Worm (Caenorhabditis elegans) whole organism, young adult: ENCODE data around the gene ZK792.7.

Source experiments
- D2030.7 ChIP-seq: fragments of 200-800 bp; sonication (Bioruptor generic); IDR thresholded peaks from 2 replicates; pipeline ENCODE4 v1.3.6; 2022; ENCODE audit warnings: missing genetic modification reagents, missing genetic modification characterization, missing compliant biosample characterization
- F33H1.4 ChIP-seq: fragments of 200-800 bp; sonication (Bioruptor generic); IDR thresholded peaks from 2 replicates; pipeline ENCODE4 v1.3.6; 2022; ENCODE audit warnings: missing genetic modification reagents, missing genetic modification characterization, missing compliant biosample characterization
- F39B2.1 ChIP-seq: fragments of 200-800 bp; sonication (Bioruptor generic); IDR thresholded peaks from 2 replicates; pipeline ENCODE4 v1.3.6; 2022; ENCODE audit warnings: missing genetic modification reagents, missing genetic modification characterization, missing compliant biosample characterization
- F55B11.4 ChIP-seq: sonication (generic microtip); optimal IDR thresholded peaks from 2 replicates; lab custom pipeline; 2016; ENCODE audit warnings: missing compliant biosample characterization, missing genetic modification characterization, borderline replicate concordance; ENCODE audit not compliant: insufficient read depth
- F57C9.4 ChIP-seq: sonication (generic microtip); optimal IDR thresholded peaks from 2 replicates; lab custom pipeline; 2017; ENCODE audit warnings: mild to moderate bottlenecking, missing genetic modification characterization, missing compliant biosample characterization
- K11D2.4 ChIP-seq: fragments of 200-800 bp; sonication (Bioruptor generic); IDR thresholded peaks from 2 replicates; pipeline ENCODE4 v1.3.6; 2022; ENCODE audit warnings: missing genetic modification reagents, missing genetic modification characterization, missing compliant biosample characterization
- K12H6.12 ChIP-seq: fragments of 200-800 bp; sonication (Bioruptor generic); optimal IDR thresholded peaks from 2 replicates; lab custom pipeline; 2018; ENCODE audit warnings: mild to moderate bottlenecking, missing genetic modification characterization, missing compliant biosample characterization
- T26A5.8 ChIP-seq: sonication (generic microtip); optimal IDR thresholded peaks from 2 replicates; lab custom pipeline; 2016; ENCODE audit warnings: missing genetic modification characterization, missing compliant biosample characterization
- Y67H2A.10 ChIP-seq: fragments of 200-800 bp; sonication (Bioruptor generic); conservative IDR thresholded peaks from 2 replicates; pipeline ENCODE4 v1.3.6; 2022; ENCODE audit warnings: missing genetic modification reagents, missing genetic modification characterization, missing compliant biosample characterization
- Y79H2A.3 ChIP-seq: fragments of 200-800 bp; sonication (Bioruptor generic); conservative IDR thresholded peaks from 2 replicates; pipeline ENCODE4 v1.3.6; 2022; ENCODE audit warnings: missing genetic modification reagents, missing genetic modification characterization, missing compliant biosample characterization
- akir-1 ChIP-seq: fragments of 200-800 bp; sonication (Bioruptor generic); optimal IDR thresholded peaks from 2 replicates; lab custom pipeline; 2018; ENCODE audit warnings: mild to moderate bottlenecking, missing genetic modification characterization, moderate library complexity, missing compliant biosample characterization
- ama-1 ChIP-seq, 3 experiments: fragments of 150-350 bp in 1 of 3; sonication (generic microtip) in 2 of 3; optimal IDR thresholded peaks; 2 replicates each; lab custom pipeline; 2014 to 2018; ENCODE audit warnings: missing biosample characterization in 2 of 3, missing genetic modification characterization in 2 of 3, missing genetic modification reagents in 2 of 3
- aptf-3 ChIP-seq: fragments of 200-800 bp; sonication (Bioruptor generic); IDR thresholded peaks from 2 replicates; pipeline ENCODE4 v1.3.6; 2022; ENCODE audit warnings: missing genetic modification characterization, missing compliant biosample characterization
- ceh-79 ChIP-seq: sonication (generic microtip); optimal IDR thresholded peaks from 2 replicates; lab custom pipeline; 2017; ENCODE audit warnings: mild to moderate bottlenecking, missing genetic modification characterization, missing compliant biosample characterization
- ceh-91 ChIP-seq: fragments of 200-800 bp; sonication (Bioruptor generic); IDR thresholded peaks from 2 replicates; pipeline ENCODE4 v1.3.6; 2022; ENCODE audit warnings: missing genetic modification reagents, missing genetic modification characterization, missing compliant biosample characterization
- chd-7 ChIP-seq: sonication (generic microtip); optimal IDR thresholded peaks from 2 replicates; lab custom pipeline; 2016; ENCODE audit warnings: mild to moderate bottlenecking, missing genetic modification characterization, moderate library complexity, missing compliant biosample characterization
- die-1 ChIP-seq: sonication (generic microtip); optimal IDR thresholded peaks from 2 replicates; lab custom pipeline; 2016; ENCODE audit warnings: missing genotype, mild to moderate bottlenecking, missing genetic modification characterization, missing compliant biosample characterization
- dpl-1 ChIP-seq: fragments of 150-350 bp; optimal IDR thresholded peaks from 2 replicates; lab custom pipeline; 2014; ENCODE audit warnings: missing biosample characterization, missing genetic modification reagents, missing genetic modification characterization
- efl-1 ChIP-seq: fragments of 150-350 bp; optimal IDR thresholded peaks from 2 replicates; lab custom pipeline; 2014; ENCODE audit warnings: missing biosample characterization, missing genetic modification reagents, missing genetic modification characterization
- egl-44 ChIP-seq: fragments of 200-800 bp; sonication (Bioruptor generic); IDR thresholded peaks from 2 replicates; pipeline ENCODE4 v1.3.6; 2022; ENCODE audit warnings: missing genetic modification reagents, missing genetic modification characterization, missing compliant biosample characterization
- fkh-3 ChIP-seq: sonication (generic microtip); optimal IDR thresholded peaks from 2 replicates; lab custom pipeline; 2016; ENCODE audit warnings: mild to moderate bottlenecking, missing genetic modification characterization, missing compliant biosample characterization
- him-1 ChIP-seq: sonication (generic microtip); optimal IDR thresholded peaks from 2 replicates; lab custom pipeline; 2016; ENCODE audit warnings: missing genotype, missing genetic modification reagents, missing genetic modification characterization, missing compliant biosample characterization
- hsf-1 ChIP-seq: fragments of 200-800 bp; sonication (Bioruptor generic); IDR thresholded peaks from 2 replicates; pipeline ENCODE4 v1.3.6; 2022; ENCODE audit warnings: missing genetic modification reagents, missing genetic modification characterization, missing compliant biosample characterization
- let-526 ChIP-seq: fragments of 200-800 bp; sonication (Bioruptor generic); IDR thresholded peaks from 2 replicates; pipeline ENCODE4 v1.3.6; 2022; ENCODE audit warnings: missing genetic modification reagents, missing genetic modification characterization, missing compliant biosample characterization
- lsl-1 ChIP-seq: fragments of 200-800 bp; sonication (Bioruptor generic); optimal IDR thresholded peaks from 2 replicates; lab custom pipeline; 2018; ENCODE audit warnings: mild to moderate bottlenecking, missing genetic modification characterization, moderate library complexity, missing compliant biosample characterization
- madf-10 ChIP-seq: sonication (generic microtip); optimal IDR thresholded peaks from 2 replicates; lab custom pipeline; 2016; ENCODE audit warnings: mild to moderate bottlenecking, missing genetic modification characterization, missing compliant biosample characterization
- madf-6 ChIP-seq: fragments of 200-800 bp; sonication (Bioruptor generic); IDR thresholded peaks from 2 replicates; pipeline ENCODE4 v1.3.6; 2022; ENCODE audit warnings: missing genetic modification reagents, missing genetic modification characterization, missing compliant biosample characterization
- madf-8 ChIP-seq: fragments of 200-800 bp; sonication (Bioruptor generic); conservative IDR thresholded peaks from 2 replicates; pipeline ENCODE4 v1.3.6; 2022; ENCODE audit warnings: missing genetic modification reagents, missing genetic modification characterization, missing compliant biosample characterization
- nfya-2 ChIP-seq: fragments of 200-800 bp; sonication (Bioruptor generic); IDR thresholded peaks from 2 replicates; pipeline ENCODE4 v1.3.6; 2022; ENCODE audit warnings: missing genetic modification reagents, missing genetic modification characterization, missing compliant biosample characterization
- nhr-27 ChIP-seq: fragments of 200-800 bp; sonication (Bioruptor generic); optimal IDR thresholded peaks from 2 replicates; lab custom pipeline; 2018; ENCODE audit warnings: mild to moderate bottlenecking, missing genetic modification characterization, moderate library complexity, missing compliant biosample characterization
- nhr-80 ChIP-seq: sonication (generic microtip); optimal IDR thresholded peaks from 2 replicates; lab custom pipeline; 2016; ENCODE audit warnings: missing genetic modification characterization, missing compliant biosample characterization
- rcor-1 ChIP-seq: fragments of 200-800 bp; sonication (Bioruptor generic); IDR thresholded peaks from 2 replicates; pipeline ENCODE4 v1.3.6; 2022; ENCODE audit warnings: missing genetic modification reagents, missing genetic modification characterization, missing compliant biosample characterization
- repo-1 ChIP-seq: sonication (generic microtip); optimal IDR thresholded peaks from 2 replicates; lab custom pipeline; 2017; ENCODE audit warnings: mild to moderate bottlenecking, missing genetic modification characterization, missing compliant biosample characterization
- sdz-38 ChIP-seq: sonication (generic microtip); optimal IDR thresholded peaks from 2 replicates; lab custom pipeline; 2016; ENCODE audit warnings: missing genotype, missing genetic modification characterization, missing compliant biosample characterization
- snpc-1.3 ChIP-seq: sonication (generic microtip); optimal IDR thresholded peaks from 2 replicates; lab custom pipeline; 2017; ENCODE audit warnings: missing genetic modification characterization, mild to moderate bottlenecking, missing compliant biosample characterization, antibody characterized with exemption, moderate library complexity, missing genotype, missing genetic modification reagents; ENCODE audit not compliant: insufficient read depth
- tbp1 ChIP-seq: fragments of 200-800 bp; sonication (Bioruptor generic); optimal IDR thresholded peaks from 2 replicates; lab custom pipeline; 2018; ENCODE audit warnings: mild to moderate bottlenecking, missing genetic modification characterization, missing compliant biosample characterization
- xnd-1 ChIP-seq: sonication (generic microtip); optimal IDR thresholded peaks from 2 replicates; lab custom pipeline; 2016; ENCODE audit warnings: missing genotype, missing genetic modification reagents, missing genetic modification characterization, missing compliant biosample characterization
- zfh-2 ChIP-seq: fragments of 200-800 bp; sonication (Bioruptor generic); conservative IDR thresholded peaks from 2 replicates; pipeline ENCODE4 v1.3.6; 2022; ENCODE audit warnings: missing genetic modification reagents, missing genetic modification characterization, missing compliant biosample characterization
- ztf-22 ChIP-seq: fragments of 200-800 bp; sonication (Bioruptor generic); optimal IDR thresholded peaks from 2 replicates; lab custom pipeline; 2018; ENCODE audit warnings: mild to moderate bottlenecking, missing genetic modification characterization, moderate library complexity, missing compliant biosample characterization
- ztf-28 ChIP-seq: fragments of 200-800 bp; sonication (Bioruptor generic); IDR thresholded peaks from 2 replicates; pipeline ENCODE4 v1.3.6; 2022; ENCODE audit warnings: missing genetic modification reagents, missing genetic modification characterization, missing compliant biosample characterization
- ztf-6 ChIP-seq: fragments of 200-800 bp; sonication (Bioruptor generic); IDR thresholded peaks from 2 replicates; pipeline ENCODE4 v1.3.6; 2022; ENCODE audit warnings: missing genetic modification reagents, missing genetic modification characterization, missing compliant biosample characterization

ZK792.7 gene

DNA sequence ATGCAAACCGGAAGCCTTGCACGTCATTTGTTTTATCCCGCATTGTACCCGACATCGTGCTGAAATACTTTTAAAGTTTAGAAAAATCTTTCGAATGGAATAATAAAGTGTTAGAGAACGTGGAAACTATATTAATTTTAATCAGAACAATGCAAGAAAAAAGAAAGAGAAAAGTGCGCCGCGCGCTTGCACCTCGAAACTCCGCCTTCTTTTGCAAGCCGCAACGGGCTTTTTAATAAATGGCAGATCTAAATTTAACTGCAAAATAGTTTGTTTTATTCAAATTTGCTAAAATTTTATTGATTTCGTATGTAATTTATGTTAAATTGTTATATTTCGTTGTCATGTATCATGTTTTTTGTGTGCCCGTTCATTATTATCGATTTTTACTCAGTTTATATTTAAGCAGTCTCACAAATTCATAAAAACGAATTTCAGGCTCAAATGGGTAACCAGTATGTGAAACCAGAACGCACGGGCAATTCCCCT is 42.2 kb upstream of the ZK792.7 start, which contains the start of the genes acl-3 and ndub-6:
TSS of gene acl-3 (minus strand) at position 59 of the 489 bp plus-strand sequence.
TSS of gene ndub-6 (plus strand) at position 439 of the 489 bp plus-strand sequence.
- TF ChIP-seq ceh-91 (GFP tag; lab: Robert Waterston, UW) (no peak), die-1 (tag; lab: Kevin White, UChicago) (no peak), aptf-3 (GFP tag; lab: Robert Waterston, UW) (no peak), zfh-2 (GFP tag; lab: Robert Waterston, UW) (no peak), ceh-79 (tag; lab: Kevin White, UChicago) (no peak), chd-7 (tag; lab: Kevin White, UChicago) (no peak), T26A5.8 (tag; lab: Kevin White, UChicago) (no peak), ztf-6 (GFP tag; lab: Robert Waterston, UW) (no peak), repo-1 (tag; lab: Kevin White, UChicago) (no peak), let-526 (GFP tag; lab: Robert Waterston, UW) (no peak), efl-1 (GFP tag; lab: Kevin White, UChicago) (no peak), K11D2.4 (no peak), K12H6.12 (tag; lab: Kevin White, UChicago) (no peak), F57C9.4 (tag; lab: Kevin White, UChicago) (no peak), xnd-1 (no peak)

DNA sequence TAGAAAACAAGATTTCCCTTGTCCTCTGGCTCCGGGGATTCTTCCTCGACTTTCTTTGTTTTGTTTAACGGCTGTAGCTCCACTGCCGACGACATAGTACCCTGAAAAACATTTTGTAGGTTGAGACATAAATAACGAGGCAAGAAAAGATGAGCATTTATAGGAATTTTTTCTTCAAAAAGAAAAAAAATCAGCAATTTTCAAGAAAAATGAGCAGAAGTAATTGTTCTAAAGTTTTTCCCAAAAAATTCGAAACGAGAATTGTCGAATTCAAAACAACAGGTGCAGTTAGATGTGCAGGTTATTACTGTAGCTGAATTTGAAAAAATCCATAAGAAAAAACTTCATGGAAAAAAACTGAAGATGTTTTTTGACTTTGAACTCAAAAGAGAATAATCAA is 38.9 kb upstream of the ZK792.7 start, which contains the start of gene ent-1:
TSS of gene ent-1 (minus strand) at position 101 of the 400 bp plus-strand sequence.
- no peak for TF ChIP-seq snpc-1.3 (tag; lab: Kevin White, UChicago)
- TF ChIP-seq xnd-1, result no peak
- TF ChIP-seq nhr-80, result no peak
- TF ChIP-seq F39B2.1, result no peak
- TF ChIP-seq fkh-3 (tag; lab: Kevin White, UChicago), result no peak

DNA sequence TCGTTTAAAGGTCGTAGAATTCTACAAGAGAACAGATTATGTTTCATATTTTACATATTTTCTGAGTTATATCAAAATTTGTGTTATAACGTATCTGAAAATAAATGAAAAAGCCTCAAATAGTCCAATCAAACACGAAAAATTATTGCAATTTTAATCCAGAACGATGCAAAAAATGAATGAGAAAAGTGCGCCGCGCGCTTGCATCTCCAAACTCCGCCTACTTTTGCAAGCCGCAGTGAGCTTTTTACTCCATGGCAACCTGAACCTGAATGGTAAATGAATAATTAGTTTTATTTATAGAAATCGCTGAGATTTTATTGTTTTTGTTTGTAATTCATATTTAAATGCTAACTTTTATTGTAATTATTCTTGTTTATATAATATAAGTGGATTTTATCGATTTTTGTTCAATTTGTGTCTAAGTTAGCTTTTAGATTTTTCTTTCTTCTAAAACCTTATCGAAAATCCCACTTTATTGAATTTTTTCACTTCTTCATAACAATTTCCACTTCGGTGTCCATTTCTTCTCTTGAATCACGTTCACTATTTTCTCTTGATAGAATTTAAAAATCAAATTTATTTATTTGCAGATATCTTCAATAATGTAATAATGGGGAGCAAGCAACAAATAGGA is 38.0 kb upstream of the ZK792.7 start, which contains the start of gene ZK809.5:
TSS of gene ZK809.5 (plus strand) at position 587 of the 637 bp plus-strand sequence.
- no peak for TF ChIP-seq tbp1 (GFP tag; lab: Kevin White, UChicago)
- no peak for TF ChIP-seq F55B11.4
- no peak for TF ChIP-seq ztf-28 (GFP tag; lab: Robert Waterston, UW)
- TF ChIP-seq sdz-38 (tag; lab: Kevin White, UChicago), result no peak
- no peak for TF ChIP-seq K11D2.4
- TF ChIP-seq Y79H2A.3 (GFP tag; lab: Robert Waterston, UW), result no peak
- no peak for TF ChIP-seq ama-1 (optimal IDR thresholded peaks at IDR 0.05; lab: Kevin White, UChicago)
- no peak for TF ChIP-seq ama-1 (GFP tag; optimal IDR thresholded peaks at IDR 0.05; lab: Kevin White, UChicago)
- TF ChIP-seq nfya-2 (GFP tag; lab: Robert Waterston, UW), result no peak
- TF ChIP-seq, all 124 proteins: peak for 0

DNA sequence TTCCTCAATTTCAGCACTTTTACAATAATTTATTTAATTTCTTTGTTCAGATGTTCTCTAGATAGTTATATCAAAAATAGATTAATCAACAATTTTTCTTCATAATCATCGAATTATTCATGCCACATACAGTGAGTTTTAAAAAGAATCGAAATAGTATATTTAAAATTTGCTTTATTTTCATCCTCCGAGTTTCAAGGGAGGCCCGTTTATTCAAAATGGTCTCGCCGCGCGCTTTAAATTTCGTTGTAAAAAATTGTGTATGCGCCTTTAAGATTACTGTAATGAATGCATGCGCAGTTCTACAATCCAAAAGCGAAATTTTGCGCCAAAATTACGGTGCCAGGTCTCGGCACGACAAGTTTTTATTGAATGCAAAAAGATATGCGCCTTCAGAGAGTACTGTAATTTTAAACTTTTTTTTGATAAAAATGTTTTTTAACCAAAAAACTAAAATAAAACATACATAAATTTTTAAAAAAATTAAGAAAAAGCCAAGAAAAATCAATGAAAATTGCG is 34.4 kb upstream of the ZK792.7 start, which contains the start of gene ZK792.1:
TSS of gene ZK792.1 (plus strand) at position 51 of the 519 bp plus-strand sequence.
- TF ChIP-seq nhr-27 (tag; lab: Kevin White, UChicago) (no peak), egl-44 (no peak), madf-8 (GFP tag; lab: Robert Waterston, UW) (peak; percentile 59), him-1 (tag; lab: Kevin White, UChicago) (no peak), ztf-22 (GFP tag; lab: Kevin White, UChicago) (no peak), xnd-1 (peak; percentile 46), ceh-91 (GFP tag; lab: Robert Waterston, UW) (peak; percentile 76), F33H1.4 (peak; percentile 69), zfh-2 (GFP tag; lab: Robert Waterston, UW) (no peak), madf-10 (tag; lab: Kevin White, UChicago) (no peak), tbp1 (GFP tag; lab: Kevin White, UChicago) (no peak), rcor-1 (GFP tag; lab: Robert Waterston, UW) (no peak), dpl-1 (GFP tag; lab: Kevin White, UChicago) (no peak), hsf-1 (GFP tag; lab: Robert Waterston, UW) (no peak), lsl-1 (GFP tag; lab: Kevin White, UChicago) (peak; percentile 76), madf-6 (GFP tag; lab: Robert Waterston, UW) (peak; percentile 79), D2030.7 (GFP tag; lab: Robert Waterston, UW) (no peak), efl-1 (GFP tag; lab: Kevin White, UChicago) (peak; percentile 62), Y67H2A.10 (no peak), akir-1 (GFP tag; lab: Kevin White, UChicago) (no peak)
